Fruit fly (Drosophila melanogaster) whole organism: ENCODE measurements around the gene CG14662.

Source experiments
- CG8478 ChIP-seq: fragments of >200 bp; optimal IDR thresholded peaks from 2 replicates; lab custom pipeline; 2018; ENCODE audit warnings: inconsistent platforms
- EcR ChIP-seq, 2 experiments: fragments of >200 bp; optimal IDR thresholded peaks; 2 replicates each; lab custom pipeline; 2017; ENCODE audit warnings: missing biosample characterization in 2 of 2, missing genetic modification characterization in 2 of 2, missing genetic modification reagents in 2 of 2

- TF ChIP-seq EcR (GFP tag; optimal IDR thresholded peaks at IDR 0.05; lab: Kevin White, UChicago) = no peak
- TF ChIP-seq CG8478 (lab: Kevin White, UChicago) = no peak
These were observed 26.2 kb downstream of the CG14662 start for dm6 chr3R:4957812-4958211.
